Worm (Caenorhabditis elegans) whole organism, late embryonic: ENCODE data around the gene K01A12.2.

Experiments used
- C08G9.2 ChIP-seq: sonication (generic microtip); optimal IDR thresholded peaks from 2 replicates; lab custom pipeline; 2016; ENCODE audit warnings: mild to moderate bottlenecking, missing genetic modification characterization, moderate library complexity, missing compliant biosample characterization
- F13H6.1 ChIP-seq: sonication (generic microtip); optimal IDR thresholded peaks from 2 replicates; lab custom pipeline; 2016; ENCODE audit warnings: missing genetic modification characterization, missing compliant biosample characterization
- K02D7.2 ChIP-seq: sonication (generic microtip); optimal IDR thresholded peaks from 2 replicates; lab custom pipeline; 2017; ENCODE audit warnings: mild to moderate bottlenecking, missing genetic modification characterization, missing compliant biosample characterization
- K09A11.1 ChIP-seq: sonication (generic microtip); optimal IDR thresholded peaks from 2 replicates; lab custom pipeline; 2017; ENCODE audit warnings: antibody characterized with exemption, mild to moderate bottlenecking, missing genetic modification characterization, missing compliant biosample characterization; ENCODE audit not compliant: insufficient read depth
- ahr-1 ChIP-seq: sonication (generic microtip); optimal IDR thresholded peaks from 2 replicates; lab custom pipeline; 2016; ENCODE audit warnings: missing genetic modification characterization, missing compliant biosample characterization
- ceh-18 ChIP-seq: sonication (generic microtip); optimal IDR thresholded peaks from 2 replicates; lab custom pipeline; 2016; ENCODE audit warnings: missing genetic modification characterization, missing compliant biosample characterization
- ceh-22 ChIP-seq: sonication (generic microtip); optimal IDR thresholded peaks from 2 replicates; lab custom pipeline; 2017; ENCODE audit warnings: missing biosample characterization, missing genetic modification characterization
- ceh-24 ChIP-seq: sonication (generic microtip); optimal IDR thresholded peaks from 2 replicates; lab custom pipeline; 2016; ENCODE audit warnings: mild to moderate bottlenecking, missing genetic modification characterization, missing compliant biosample characterization
- ceh-30 ChIP-seq: fragments of 150-350 bp; optimal IDR thresholded peaks from 2 replicates; lab custom pipeline; 2014; ENCODE audit warnings: missing biosample characterization, missing genetic modification characterization
- ceh-48 ChIP-seq: sonication (generic microtip); optimal IDR thresholded peaks from 2 replicates; lab custom pipeline; 2016; ENCODE audit warnings: missing genetic modification characterization, inconsistent platforms, missing compliant biosample characterization
- ceh-6 ChIP-seq: fragments of 200-800 bp; sonication (Bioruptor generic); optimal IDR thresholded peaks from 2 replicates; lab custom pipeline; 2018; ENCODE audit warnings: mild to moderate bottlenecking, missing genetic modification characterization, missing compliant biosample characterization
- ceh-9 ChIP-seq: sonication (generic microtip); optimal IDR thresholded peaks from 2 replicates; lab custom pipeline; 2016; ENCODE audit warnings: mild to moderate bottlenecking, missing genetic modification characterization, inconsistent platforms, missing compliant biosample characterization
- dve-1 ChIP-seq: sonication (generic microtip); optimal IDR thresholded peaks from 2 replicates; lab custom pipeline; 2017; ENCODE audit warnings: antibody characterized with exemption, mild to moderate bottlenecking, missing genetic modification characterization, missing compliant biosample characterization
- ets-4 ChIP-seq: sonication (generic microtip); optimal IDR thresholded peaks from 2 replicates; lab custom pipeline; 2016; ENCODE audit warnings: missing genetic modification characterization, missing compliant biosample characterization
- fkh-6 ChIP-seq: sonication (generic microtip); optimal IDR thresholded peaks from 2 replicates; lab custom pipeline; 2016; ENCODE audit warnings: missing genetic modification characterization, missing compliant biosample characterization
- gmeb-2 ChIP-seq: sonication (generic microtip); optimal IDR thresholded peaks from 2 replicates; lab custom pipeline; 2016; ENCODE audit warnings: missing genetic modification characterization, inconsistent platforms, missing compliant biosample characterization
- hlh-13 ChIP-seq: fragments of 200-800 bp; sonication (Bioruptor generic); optimal IDR thresholded peaks from 2 replicates; lab custom pipeline; 2018; ENCODE audit warnings: mild to moderate bottlenecking, missing genetic modification characterization, missing compliant biosample characterization
- hlh-6 ChIP-seq: sonication (generic microtip); optimal IDR thresholded peaks from 2 replicates; lab custom pipeline; 2016; ENCODE audit warnings: missing genotype, missing genetic modification characterization, missing compliant biosample characterization
- hlh-8 ChIP-seq: sonication (generic microtip); optimal IDR thresholded peaks from 2 replicates; lab custom pipeline; 2016; ENCODE audit warnings: missing genotype, missing genetic modification characterization, missing compliant biosample characterization
- lin-11 ChIP-seq: fragments of 200-800 bp; sonication (Bioruptor generic); optimal IDR thresholded peaks from 2 replicates; lab custom pipeline; 2018; ENCODE audit warnings: mild to moderate bottlenecking, missing genetic modification characterization, missing compliant biosample characterization
- nhr-232 ChIP-seq: sonication (generic microtip); optimal IDR thresholded peaks from 2 replicates; lab custom pipeline; 2016; ENCODE audit warnings: missing genetic modification characterization, missing compliant biosample characterization
- npax-4 ChIP-seq: sonication (generic microtip); optimal IDR thresholded peaks from 2 replicates; lab custom pipeline; 2016; ENCODE audit warnings: missing genetic modification characterization, missing compliant biosample characterization
- odd-2 ChIP-seq: sonication (generic microtip); optimal IDR thresholded peaks from 2 replicates; lab custom pipeline; 2017; ENCODE audit warnings: antibody characterized with exemption, mild to moderate bottlenecking, missing genetic modification characterization, missing compliant biosample characterization
- pag-3 ChIP-seq: sonication (generic microtip); optimal IDR thresholded peaks from 2 replicates; lab custom pipeline; 2016; ENCODE audit warnings: missing compliant biosample characterization, missing genetic modification characterization, borderline replicate concordance
- pat-9 ChIP-seq: fragments of 200-800 bp; sonication (Bioruptor generic); optimal IDR thresholded peaks from 2 replicates; lab custom pipeline; 2018; ENCODE audit warnings: mild to moderate bottlenecking, missing genetic modification characterization, moderate library complexity, missing compliant biosample characterization
- pax-1 ChIP-seq: fragments of 150-350 bp; optimal IDR thresholded peaks from 2 replicates; lab custom pipeline; 2014; ENCODE audit warnings: missing biosample characterization, missing genetic modification characterization
- pha-2 ChIP-seq: sonication (generic microtip); optimal IDR thresholded peaks from 2 replicates; lab custom pipeline; 2017; ENCODE audit warnings: mild to moderate bottlenecking, missing genetic modification characterization, missing compliant biosample characterization
- pqm-1 ChIP-seq: sonication (generic microtip); optimal IDR thresholded peaks from 2 replicates; lab custom pipeline; 2016; ENCODE audit warnings: missing genetic modification characterization, missing compliant biosample characterization
- pros-1 ChIP-seq: fragments of 150-350 bp; optimal IDR thresholded peaks from 2 replicates; lab custom pipeline; 2014; ENCODE audit warnings: missing biosample characterization, missing genetic modification reagents, missing genetic modification characterization
- sox-4 ChIP-seq: sonication (generic microtip); optimal IDR thresholded peaks from 2 replicates; lab custom pipeline; 2017; ENCODE audit warnings: mild to moderate bottlenecking, missing genetic modification characterization, inconsistent platforms, missing compliant biosample characterization
- tbx-2 ChIP-seq: sonication (generic microtip); optimal IDR thresholded peaks from 2 replicates; lab custom pipeline; 2016; ENCODE audit warnings: missing genetic modification characterization, missing compliant biosample characterization
- tbx-7 ChIP-seq: sonication (generic microtip); optimal IDR thresholded peaks from 2 replicates; lab custom pipeline; 2016; ENCODE audit warnings: missing genotype, missing genetic modification characterization, missing compliant biosample characterization
- unc-3 ChIP-seq, 2 experiments: fragments of 200-800 bp in 1 of 2; sonication (Bioruptor generic) in 1 of 2; sonication (generic microtip) in 1 of 2; conservative IDR thresholded peaks in 1 of 2; optimal IDR thresholded peaks in 1 of 2; 2 replicates each; pipeline versions ENCODE4 v1.3.6 to Lab custom; 2016 to 2022; ENCODE audit warnings: missing compliant biosample characterization in 2 of 2, missing genetic modification characterization in 2 of 2, missing genetic modification reagents in 1 of 2
- unc-42 ChIP-seq: sonication (generic microtip); optimal IDR thresholded peaks from 2 replicates; lab custom pipeline; 2016; ENCODE audit warnings: missing genotype, missing genetic modification characterization, missing compliant biosample characterization
- unc-55 ChIP-seq: sonication (generic microtip); optimal IDR thresholded peaks from 2 replicates; lab custom pipeline; 2017; ENCODE audit warnings: missing biosample characterization, missing genetic modification reagents, missing genetic modification characterization
- unc-86 ChIP-seq: sonication (generic microtip); optimal IDR thresholded peaks from 2 replicates; lab custom pipeline; 2016; ENCODE audit warnings: missing genetic modification characterization, missing compliant biosample characterization
- zip-5 ChIP-seq: sonication (generic microtip); optimal IDR thresholded peaks from 2 replicates; lab custom pipeline; 2016; ENCODE audit warnings: missing genetic modification characterization, missing compliant biosample characterization
- ztf-16 ChIP-seq: sonication (generic microtip); optimal IDR thresholded peaks from 2 replicates; lab custom pipeline; 2017; ENCODE audit warnings: missing genetic modification characterization, missing compliant biosample characterization

The K01A12.2 gene

DNA sequence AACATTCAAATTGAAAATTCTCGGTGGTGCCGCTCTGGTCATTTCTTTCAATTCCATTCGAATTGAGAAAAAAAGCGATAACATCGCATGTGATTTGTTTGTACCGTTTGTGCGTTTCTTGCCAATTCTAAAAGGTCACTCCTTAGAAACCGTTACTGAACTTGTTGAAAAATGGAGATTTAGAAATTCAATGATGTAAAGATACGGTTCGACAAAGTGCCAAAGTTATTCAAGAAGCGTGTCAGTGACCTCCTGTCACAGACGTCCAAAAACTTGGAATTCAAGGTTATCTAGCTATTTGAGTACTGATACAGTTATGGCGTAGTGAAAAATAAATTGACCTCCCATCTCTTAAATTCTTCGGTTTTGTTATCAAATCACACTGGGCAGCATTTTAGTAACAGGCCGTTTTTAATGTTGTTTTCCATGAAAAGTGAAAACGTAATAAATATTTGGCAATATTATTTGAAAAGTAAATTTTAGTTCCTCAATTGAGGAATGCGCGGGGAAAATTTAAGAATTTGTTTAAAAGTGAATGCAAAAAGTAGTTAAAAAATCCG lies 28.2 kb upstream of the K01A12.2 start:
- no peak for TF ChIP-seq pax-1 (tag; lab: Kevin White, UChicago)
- TF ChIP-seq lin-11 (tag; lab: Kevin White, UChicago), result no peak
- no peak for TF ChIP-seq unc-3 (GFP tag; conservative IDR thresholded peaks at IDR 0.05; lab: Robert Waterston, UW)
- TF ChIP-seq unc-3 (tag; optimal IDR thresholded peaks at IDR 0.05; lab: Kevin White, UChicago), result no peak
- TF ChIP-seq ceh-6, result no peak
- no peak for TF ChIP-seq zip-5 (tag; lab: Kevin White, UChicago)

DNA sequence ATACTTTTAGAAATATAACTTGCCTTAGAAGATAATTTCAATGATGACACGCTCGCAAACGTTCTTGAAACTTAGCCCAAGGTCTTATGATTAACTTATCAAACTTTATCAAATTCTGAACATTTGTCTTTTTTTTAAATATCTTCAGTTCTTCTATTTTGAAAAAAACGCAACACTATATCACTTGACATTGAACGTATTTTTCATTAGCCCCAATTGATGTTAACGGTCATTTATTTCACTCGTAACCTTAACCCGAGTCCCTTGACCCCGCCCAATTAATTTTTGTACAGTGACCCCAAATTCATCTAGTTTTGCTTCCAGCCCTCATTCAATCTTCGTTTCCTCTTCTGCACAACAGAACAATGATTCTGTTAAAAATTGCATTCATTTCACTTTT lies 27.3 kb upstream of the K01A12.2 start, which contains the start of gene F18E9.3:
Gene F18E9.3, plus strand, starts transcription at position 311 of the 400 bp plus-strand sequence.
- no peak for TF ChIP-seq unc-86
- no peak for TF ChIP-seq npax-4 (tag; lab: Kevin White, UChicago)
- no peak for TF ChIP-seq ceh-9 (tag; lab: Kevin White, UChicago)
- no peak for TF ChIP-seq ceh-30 (tag; lab: Kevin White, UChicago)
- TF ChIP-seq K09A11.1, result no peak
- TF ChIP-seq tbx-2, result no peak
- TF ChIP-seq hlh-8 (tag; lab: Kevin White, UChicago), result no peak
- TF ChIP-seq nhr-232 (tag; lab: Kevin White, UChicago), result no peak
- no peak for TF ChIP-seq ceh-6
- no peak for TF ChIP-seq ceh-48
- no peak for TF ChIP-seq pha-2 (tag; lab: Kevin White, UChicago)

DNA sequence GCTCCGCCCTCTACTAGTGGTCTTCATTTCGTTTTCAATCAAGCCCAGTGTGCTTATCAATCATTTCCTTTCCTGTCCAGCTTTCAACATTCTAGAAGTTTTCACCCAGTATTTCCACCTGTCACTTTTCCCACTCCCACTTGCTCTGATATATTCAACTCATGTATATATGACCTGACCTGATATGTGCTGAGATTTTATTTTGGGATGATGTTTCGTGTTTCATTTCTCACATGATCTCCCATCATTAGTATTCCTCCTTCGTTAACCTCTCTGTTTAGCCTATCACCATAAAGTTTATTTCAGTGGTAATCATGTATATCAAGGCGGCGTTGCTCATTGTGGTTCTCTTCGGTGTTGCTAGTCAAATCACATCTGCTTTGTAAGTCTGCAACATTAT lies 20.3 kb upstream of the K01A12.2 start, which contains the start of gene nlp-7:
Gene nlp-7, plus strand, starts transcription at position 301 of the 400 bp plus-strand sequence.
- TF ChIP-seq unc-42 (tag; lab: Kevin White, UChicago) (no peak), ceh-22 (tag; lab: Kevin White, UChicago) (no peak), fkh-6 (tag; lab: Kevin White, UChicago) (no peak), unc-3 (GFP tag; conservative IDR thresholded peaks at IDR 0.05; lab: Robert Waterston, UW) (no peak), unc-3 (tag; optimal IDR thresholded peaks at IDR 0.05; lab: Kevin White, UChicago) (no peak), ahr-1 (tag; lab: Kevin White, UChicago) (no peak), hlh-13 (no peak), pros-1 (tag; lab: Kevin White, UChicago) (no peak), sox-4 (tag; lab: Kevin White, UChicago) (no peak), ceh-24 (tag; lab: Kevin White, UChicago) (no peak), unc-86 (no peak), hlh-6 (tag; lab: Kevin White, UChicago) (no peak), tbx-7 (no peak), F13H6.1 (tag; lab: Kevin White, UChicago) (no peak), tbx-2 (no peak), ceh-9 (tag; lab: Kevin White, UChicago) (no peak), ceh-48 (no peak), nhr-232 (tag; lab: Kevin White, UChicago) (no peak), ztf-16 (tag; lab: Kevin White, UChicago) (no peak)

DNA sequence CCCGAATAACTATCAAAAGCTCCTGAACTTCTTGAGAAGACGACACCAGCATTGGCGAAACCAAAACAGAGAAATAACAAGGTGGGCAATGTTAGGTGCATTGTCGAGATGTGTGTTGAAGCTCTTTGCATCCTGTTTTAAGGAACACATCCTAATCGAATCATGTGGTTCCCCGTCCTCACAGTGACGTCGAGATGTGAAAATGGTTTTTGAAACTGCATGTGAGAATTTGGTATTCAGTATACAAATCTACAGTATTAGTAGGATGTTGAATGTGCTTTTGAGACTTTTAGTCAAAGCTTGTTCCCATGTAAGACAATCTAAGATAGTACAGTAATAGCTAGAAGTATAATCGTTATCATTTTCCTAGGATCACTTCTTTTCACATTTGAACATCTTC lies 15.5 kb upstream of the K01A12.2 start, which contains the start of gene F18E9.7:
Gene F18E9.7, minus strand, starts transcription at position 101 of the 400 bp plus-strand sequence.
- TF ChIP-seq ceh-9 (tag; lab: Kevin White, UChicago) (no peak), pat-9 (tag; lab: Kevin White, UChicago) (no peak), ceh-18 (tag; lab: Kevin White, UChicago) (no peak), unc-55 (no peak), sox-4 (tag; lab: Kevin White, UChicago) (no peak)

- TF ChIP-seq ceh-30 (tag; lab: Kevin White, UChicago), result no peak
- no peak for TF ChIP-seq K02D7.2
- TF ChIP-seq pros-1 (tag; lab: Kevin White, UChicago), result no peak
- no peak for TF ChIP-seq unc-55
- no peak for TF ChIP-seq F13H6.1 (tag; lab: Kevin White, UChicago)
- TF ChIP-seq ceh-22 (tag; lab: Kevin White, UChicago), result no peak
- no peak for TF ChIP-seq odd-2 (tag; lab: Kevin White, UChicago)
- TF ChIP-seq C08G9.2 (tag; lab: Kevin White, UChicago), result no peak
- no peak for TF ChIP-seq hlh-6 (tag; lab: Kevin White, UChicago)
- no peak for TF ChIP-seq dve-1 (tag; lab: Kevin White, UChicago)
- TF ChIP-seq pag-3, result no peak
- TF ChIP-seq pqm-1 (tag; lab: Kevin White, UChicago), result no peak
- no peak for TF ChIP-seq ets-4
- no peak for TF ChIP-seq gmeb-2 (tag; lab: Kevin White, UChicago)
- no peak for TF ChIP-seq tbx-7
- no peak for TF ChIP-seq unc-42 (tag; lab: Kevin White, UChicago)
Observed at ce11 chrX:8598491-8598890, 14.7 kb upstream of the K01A12.2 start.
